Fruit fly (Drosophila melanogaster) whole organism, embryonic: ENCODE data around the gene CG15368.

Experiments
- CG3065 ChIP-seq: fragments of 200-800 bp; sonication (Bioruptor generic); optimal IDR thresholded peaks from 2 replicates; lab custom pipeline; 2016; ENCODE audit warnings: missing biosample characterization, missing genetic modification characterization
- CG4617 ChIP-seq: fragments of 200-800 bp; sonication (Bioruptor generic); optimal IDR thresholded peaks from 3 replicates; lab custom pipeline; 2016; ENCODE audit warnings: missing biosample characterization, missing genetic modification characterization, borderline replicate concordance
- CG6654 ChIP-seq: fragments of 200-800 bp; sonication (Bioruptor generic); optimal IDR thresholded peaks from 2 replicates; lab custom pipeline; 2017; ENCODE audit warnings: missing biosample characterization, mild to moderate bottlenecking, missing genetic modification characterization
- Hsf ChIP-seq: fragments of 200-800 bp; sonication (Bioruptor generic); optimal IDR thresholded peaks from 3 replicates; lab custom pipeline; 2016; ENCODE audit warnings: missing biosample characterization, missing genetic modification characterization
- Rx ChIP-seq: fragments of 200-800 bp; sonication (Bioruptor generic); IDR thresholded peaks from 2 replicates; pipeline ENCODE4 v1.3.6; 2022; ENCODE audit warnings: missing biosample characterization, missing genetic modification characterization
- Sin3A ChIP-seq: fragments of >200 bp; optimal IDR thresholded peaks from 2 replicates; lab custom pipeline; 2018
- dmrt99B ChIP-seq: fragments of 200-800 bp; sonication (Bioruptor generic); optimal IDR thresholded peaks from 2 replicates; lab custom pipeline; 2018; ENCODE audit warnings: missing biosample characterization, mild to moderate bottlenecking, missing genetic modification characterization, moderate library complexity
- ems ChIP-seq: fragments of 200-800 bp; sonication (Bioruptor generic); optimal IDR thresholded peaks from 3 replicates; lab custom pipeline; 2016; ENCODE audit warnings: missing biosample characterization, missing genetic modification characterization
- inv ChIP-seq: fragments of 200-800 bp; sonication (Bioruptor generic); IDR thresholded peaks from 2 replicates; pipeline ENCODE4 v1.3.6; 2022; ENCODE audit warnings: missing biosample characterization, missing genetic modification characterization; ENCODE audit not compliant: partially characterized antibody
- jumu ChIP-seq: fragments of 200-800 bp; sonication (Bioruptor generic); optimal IDR thresholded peaks from 3 replicates; lab custom pipeline; 2016; ENCODE audit warnings: missing biosample characterization, missing genetic modification characterization
- lov ChIP-seq, 2 experiments: fragments of 200-800 bp in 1 of 2; fragments of >200 bp in 1 of 2; sonication (Bioruptor generic) in 1 of 2; IDR thresholded peaks in 1 of 2; optimal IDR thresholded peaks in 1 of 2; 2 replicates in 1 of 2; 3 replicates in 1 of 2; pipeline versions ENCODE4 v1.3.6 to Lab custom; 2017 to 2022; ENCODE audit warnings: missing biosample characterization in 1 of 2, missing genetic modification characterization in 1 of 2
- prd ChIP-seq, 3 experiments: fragments of >200 bp in 2 of 3; fragments of 200-800 bp in 1 of 3; sonication (Bioruptor generic) in 1 of 3; optimal IDR thresholded peaks in 2 of 3; IDR thresholded peaks in 1 of 3; 2 replicates in 2 of 3; 3 replicates in 1 of 3; pipeline versions ENCODE4 v1.3.6 to Lab custom; 2017 to 2022; ENCODE audit warnings: missing biosample characterization in 1 of 3, missing genetic modification characterization in 1 of 3
- stc ChIP-seq: fragments of 200-800 bp; sonication (Bioruptor generic); IDR thresholded peaks from 2 replicates; pipeline ENCODE4 v1.3.6; 2022; ENCODE audit warnings: missing biosample characterization, missing genetic modification characterization
- tll ChIP-seq, 2 experiments: fragments of 200-800 bp in 1 of 2; fragments of >200 bp in 1 of 2; sonication (Bioruptor generic) in 1 of 2; optimal IDR thresholded peaks; 2 replicates each; lab custom pipeline; 2017 to 2019; ENCODE audit warnings: missing biosample characterization in 2 of 2, missing genetic modification characterization in 2 of 2, mild to moderate bottlenecking in 1 of 2, moderate library complexity in 1 of 2

DNA sequence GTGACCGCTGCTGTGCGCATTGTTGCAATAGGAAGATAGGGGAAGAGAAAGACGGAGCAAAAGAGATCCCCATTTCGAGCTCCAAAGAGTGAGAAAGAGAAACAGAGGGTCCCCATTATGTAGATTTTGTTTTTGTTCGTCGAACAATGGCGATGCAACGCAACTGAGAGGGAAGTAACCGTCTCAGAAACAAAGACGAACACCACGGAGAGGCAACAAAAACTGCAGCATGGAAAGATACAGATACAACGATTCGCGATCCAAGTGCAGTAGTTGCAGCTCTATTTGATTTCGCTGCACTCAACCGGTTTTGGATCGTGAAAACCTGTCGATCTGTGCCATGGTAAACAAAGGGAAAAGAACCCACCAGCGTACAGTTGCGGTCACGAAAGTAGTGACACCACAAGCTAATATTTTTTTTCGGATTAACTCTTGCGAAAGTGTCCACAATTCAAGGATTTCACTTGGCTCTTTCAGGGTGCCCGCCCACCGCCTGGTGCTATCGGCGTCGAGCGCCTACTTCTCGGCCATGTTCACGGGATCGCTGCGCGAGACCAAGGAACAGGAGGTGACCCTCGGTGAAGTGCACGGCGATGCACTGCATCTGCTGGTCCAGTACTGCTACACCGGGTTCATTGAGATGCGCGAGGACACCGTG is 36.6 kb downstream of the CG15368 start:
- TF ChIP-seq stc (GFP tag; lab: Robert Waterston, UW) = no peak
- TF ChIP-seq Hsf = no peak
- no peak for TF ChIP-seq lov (optimal IDR thresholded peaks at IDR 0.05; lab: Kevin White, UChicago)
- no peak for TF ChIP-seq lov (GFP tag; IDR thresholded peaks at IDR 0.05; lab: Robert Waterston, UW)
- TF ChIP-seq Rx = no peak
- TF ChIP-seq jumu (GFP tag; lab: Kevin White, UChicago) = no peak
- TF ChIP-seq prd (optimal IDR thresholded peaks at IDR 0.05; lab: Kevin White, UChicago) = no peak
- TF ChIP-seq prd (GFP tag; IDR thresholded peaks at IDR 0.05; lab: Robert Waterston, UW) = no peak
- no peak for TF ChIP-seq CG4617 (GFP tag; lab: Kevin White, UChicago)
- no peak for TF ChIP-seq ems (GFP tag; lab: Kevin White, UChicago)
- no peak for TF ChIP-seq dmrt99B (tag; lab: Kevin White, UChicago)
- no peak for TF ChIP-seq CG6654
- no peak for TF ChIP-seq tll (GFP tag; optimal IDR thresholded peaks at IDR 0.05; lab: Kevin White, UChicago)
- no peak for TF ChIP-seq inv (GFP tag; lab: Robert Waterston, UW)
- TF ChIP-seq CG3065 (GFP tag; lab: Kevin White, UChicago) = no peak
- TF ChIP-seq Sin3A (lab: Kevin White, UChicago) = no peak
